Fruit fly (Drosophila melanogaster) ovary, adult (tissue): ENCODE data around the gene phtm.
A peak's percentile ranks its signal among the peaks of the same experiment; 100 is the strongest.

Source experiments
- CG17801 ChIP-seq: fragments of 200-800 bp; optimal IDR thresholded peaks from 2 replicates; lab custom pipeline; 2019; ENCODE audit warnings: missing biosample characterization, mild to moderate bottlenecking, missing genetic modification characterization, moderate library complexity; ENCODE audit not compliant: partially characterized antibody

The phtm gene

dm6 chrX:18685726-18686125, at the start of gene phtm:
Gene phtm (plus strand): TSS chrX:18685766.
- TF ChIP-seq CG17801: no peak

- TF ChIP-seq CG17801: no peak
Measured at dm6 chrX:18636275-18636947, 49.2 kb upstream of the phtm start.

dm6 chrX:18643057-18643656, 42.4 kb upstream of the phtm start:
- TF ChIP-seq CG17801: no peak

dm6 chrX:18644890-18645289, 40.7 kb upstream of the phtm start:
- TF ChIP-seq CG17801: peak; percentile 76

- TF ChIP-seq CG17801: no peak
Measured at dm6 chrX:18645720-18646213, 39.8 kb upstream of the phtm start.

dm6 chrX:18646855-18647699, 38.5 kb upstream of the phtm start, which contains the start of gene Rip11:
Gene Rip11 (minus strand): TSS chrX:18647648.
- peak; percentile 16 for TF ChIP-seq CG17801

- TF ChIP-seq CG17801: no peak
Measured at dm6 chrX:18647961-18648360, 37.6 kb upstream of the phtm start, which contains the start of gene Nup35. Gene Nup35 (plus strand): TSS chrX:18648182.

- TF ChIP-seq CG17801: no peak
Measured at dm6 chrX:18650252-18650651, 35.3 kb upstream of the phtm start, which contains the start of gene Hou. Gene Hou (minus strand): TSS chrX:18650444.

- no peak for TF ChIP-seq CG17801
Measured at dm6 chrX:18652879-18653278, 32.7 kb upstream of the phtm start, which contains the start of gene Ing3. Gene Ing3 (minus strand): TSS chrX:18653091.

- no peak for TF ChIP-seq CG17801
Measured at dm6 chrX:18657012-18657411, 28.6 kb upstream of the phtm start, which contains the start of gene CG6659. Gene CG6659 (minus strand): TSS chrX:18657286.

- peak; percentile 54 for TF ChIP-seq CG17801
Measured at dm6 chrX:18657502-18657947, 28.0 kb upstream of the phtm start, which contains the start of gene fu. Gene fu (plus strand): TSS chrX:18657755.

dm6 chrX:18662053-18662452, 23.5 kb upstream of the phtm start, which contains the start of gene CG6696:
Gene CG6696 (minus strand): TSS chrX:18662153.
- no peak for TF ChIP-seq CG17801

- no peak for TF ChIP-seq CG17801
Measured at dm6 chrX:18663362-18663761, 22.2 kb upstream of the phtm start.

- no peak for TF ChIP-seq CG17801
Measured at dm6 chrX:18665715-18666267, 19.8 kb upstream of the phtm start.

dm6 chrX:18668293-18668692, 17.3 kb upstream of the phtm start:
- no peak for TF ChIP-seq CG17801

- no peak for TF ChIP-seq CG17801
Measured at dm6 chrX:18669811-18670477, 15.6 kb upstream of the phtm start.
